Worm (Caenorhabditis elegans): Measurements from ENCODE around the gene F54B11.8.

The F54B11.8 gene

DNA sequence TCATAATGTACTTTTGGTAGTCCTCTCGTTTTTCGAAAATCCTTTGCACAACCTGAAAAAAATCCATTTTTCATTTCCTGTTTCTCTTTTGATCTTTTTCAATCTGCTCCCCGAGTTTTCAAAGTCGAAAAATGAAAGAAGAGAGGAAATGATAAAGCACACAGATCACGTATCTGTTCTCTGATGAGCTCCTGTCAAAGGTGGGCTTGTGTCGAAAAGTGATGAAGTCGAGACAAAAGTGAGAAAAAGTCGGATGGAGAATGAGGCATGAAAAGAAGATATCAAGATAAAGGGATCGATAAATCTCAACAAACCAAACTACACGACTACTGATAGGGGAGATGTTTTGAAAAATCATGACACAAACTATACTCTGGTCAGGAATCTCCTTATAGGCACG is 48.6 kb downstream of the F54B11.8 start:
- no peak for TF ChIP-seq flh-1 (GFP tag; optimal IDR thresholded peaks at IDR 0.05)
- no peak for TF ChIP-seq tbx-8 (GFP tag; optimal IDR thresholded peaks at IDR 0.05)
- no peak for TF ChIP-seq nhr-28 (tag; optimal IDR thresholded peaks at IDR 0.05)
- peak; percentile 67 for TF ChIP-seq unc-62 (GFP tag; optimal IDR thresholded peaks at IDR 0.05)
- TF ChIP-seq nhr-237 (tag; optimal IDR thresholded peaks at IDR 0.05): no peak
- TF ChIP-seq unc-120 (tag; optimal IDR thresholded peaks at IDR 0.05; ENCODE audit: poor library complexity, severe bottlenecking): peak; percentile 41
